Worm (Caenorhabditis elegans) whole organism, L4 larva: ENCODE measurements around the gene orai-1.

Experiments
- T26A8.4 ChIP-seq: fragments of 200-800 bp; sonication (Bioruptor generic); IDR thresholded peaks from 2 replicates; pipeline ENCODE4 v1.3.6; 2022; ENCODE audit warnings: missing genetic modification characterization, missing compliant biosample characterization
- Y48G9A.11 ChIP-seq: fragments of 200-800 bp; sonication (Bioruptor generic); IDR thresholded peaks from 2 replicates; pipeline ENCODE4 v1.3.6; 2022; ENCODE audit warnings: missing genetic modification reagents, missing genetic modification characterization, missing compliant biosample characterization
- ZK337.2 ChIP-seq: fragments of 200-800 bp; sonication (Bioruptor generic); IDR thresholded peaks from 2 replicates; pipeline ENCODE4 v1.3.6; 2022; ENCODE audit warnings: missing genetic modification reagents, missing genetic modification characterization, missing compliant biosample characterization
- aha-1 ChIP-seq: fragments of 150-350 bp; peaks from one replicate; lab custom pipeline; 2014; ENCODE audit warnings: missing biosample characterization, missing genetic modification characterization
- arid-1 ChIP-seq: fragments of 200-800 bp; sonication (Bioruptor generic); conservative IDR thresholded peaks from 2 replicates; pipeline ENCODE4 v1.3.6; 2022; ENCODE audit warnings: missing genetic modification reagents, missing genetic modification characterization, missing compliant biosample characterization
- ceh-44 ChIP-seq: fragments of 200-800 bp; sonication (Bioruptor generic); IDR thresholded peaks from 2 replicates; pipeline ENCODE4 v1.3.6; 2022; ENCODE audit warnings: missing genetic modification reagents, missing genetic modification characterization, missing compliant biosample characterization
- ceh-62 ChIP-seq: sonication (generic microtip); optimal IDR thresholded peaks from 2 replicates; lab custom pipeline; 2017; ENCODE audit warnings: missing biosample characterization, missing genetic modification characterization
- ceh-82 ChIP-seq: sonication (generic microtip); optimal IDR thresholded peaks from 2 replicates; lab custom pipeline; 2017; ENCODE audit warnings: missing biosample characterization, missing genetic modification characterization
- daf-16 ChIP-seq, 3 experiments: sonication (generic microtip); optimal IDR thresholded peaks; 2 replicates each; lab custom pipeline; 2016 to 2017; ENCODE audit warnings: missing genetic modification characterization in 3 of 3, missing genetic modification reagents in 3 of 3, mild to moderate bottlenecking in 2 of 3, missing compliant biosample characterization in 2 of 3, missing biosample characterization in 1 of 3, moderate library complexity in 1 of 3
- dmd-8 ChIP-seq: fragments of 200-800 bp; sonication (Bioruptor generic); IDR thresholded peaks from 2 replicates; pipeline ENCODE4 v1.3.6; 2022; ENCODE audit warnings: missing genetic modification characterization, missing compliant biosample characterization
- duxl-1 ChIP-seq: sonication (generic microtip); optimal IDR thresholded peaks from 2 replicates; lab custom pipeline; 2016; ENCODE audit warnings: mild to moderate bottlenecking, missing genetic modification characterization, moderate library complexity, missing compliant biosample characterization; ENCODE audit not compliant: poor library complexity
- egl-27 ChIP-seq: sonication (generic microtip); optimal IDR thresholded peaks from 3 replicates; lab custom pipeline; 2017; ENCODE audit warnings: missing biosample characterization, missing genetic modification reagents, missing genetic modification characterization
- egl-43 ChIP-seq: fragments of 200-800 bp; sonication (Bioruptor generic); IDR thresholded peaks from 2 replicates; pipeline ENCODE4 v1.3.6; 2022; ENCODE audit warnings: missing genetic modification reagents, missing genetic modification characterization, missing compliant biosample characterization
- hif-1 ChIP-seq, 2 experiments: sonication (generic microtip); optimal IDR thresholded peaks; 2 replicates each; lab custom pipeline; 2016 to 2017; ENCODE audit warnings: missing compliant biosample characterization in 2 of 2, missing genetic modification characterization in 2 of 2, missing genetic modification reagents in 2 of 2, missing genotype in 2 of 2, mild to moderate bottlenecking in 1 of 2
- hlh-30 ChIP-seq: sonication (generic microtip); optimal IDR thresholded peaks from 2 replicates; lab custom pipeline; 2017; ENCODE audit warnings: antibody characterized with exemption, mild to moderate bottlenecking, missing genetic modification characterization, missing compliant biosample characterization; ENCODE audit not compliant: insufficient read depth
- lin-1 ChIP-seq: fragments of 200-800 bp; sonication (Bioruptor generic); IDR thresholded peaks from 2 replicates; pipeline ENCODE4 v1.3.6; 2022; ENCODE audit warnings: missing genetic modification reagents, missing genetic modification characterization, missing compliant biosample characterization
- lin-13 ChIP-seq: fragments of 150-350 bp; optimal IDR thresholded peaks from 2 replicates; lab custom pipeline; 2014; ENCODE audit warnings: missing biosample characterization, missing genetic modification reagents, missing genetic modification characterization
- lin-15B ChIP-seq: fragments of 150-350 bp; sonication (generic microtip); optimal IDR thresholded peaks from 3 replicates; lab custom pipeline; 2014; ENCODE audit warnings: missing biosample characterization, missing genetic modification characterization
- lin-39 ChIP-seq: fragments of 150-350 bp; optimal IDR thresholded peaks from 2 replicates; lab custom pipeline; 2014; ENCODE audit warnings: missing biosample characterization, missing genetic modification reagents, missing genetic modification characterization
- lsy-2 ChIP-seq, 2 experiments: fragments of 150-350 bp in 1 of 2; sonication (generic microtip) in 1 of 2; optimal IDR thresholded peaks; 2 replicates each; lab custom pipeline; 2014 to 2017; ENCODE audit warnings: missing biosample characterization in 2 of 2, missing genetic modification characterization in 2 of 2
- madf-9 ChIP-seq: fragments of 200-800 bp; sonication (Bioruptor generic); conservative IDR thresholded peaks from 2 replicates; pipeline ENCODE4 v1.3.6; 2022; ENCODE audit warnings: missing genetic modification reagents, missing genetic modification characterization, missing compliant biosample characterization
- mdl-1 ChIP-seq, 2 experiments: fragments of 150-350 bp in 1 of 2; sonication (generic microtip) in 1 of 2; optimal IDR thresholded peaks; 2 replicates each; lab custom pipeline; 2014 to 2017; ENCODE audit warnings: missing biosample characterization in 2 of 2, missing genetic modification characterization in 2 of 2
- mdt-29 ChIP-seq: fragments of 200-800 bp; sonication (Bioruptor generic); IDR thresholded peaks from 2 replicates; pipeline ENCODE4 v1.3.6; 2022; ENCODE audit warnings: missing genetic modification reagents, missing genetic modification characterization, missing compliant biosample characterization
- mes-2 ChIP-seq: sonication (generic microtip); optimal IDR thresholded peaks from 2 replicates; lab custom pipeline; 2016; ENCODE audit warnings: missing genotype, mild to moderate bottlenecking, missing genetic modification characterization, missing compliant biosample characterization; ENCODE audit not compliant: poor library complexity, severe bottlenecking
- mxl-3 ChIP-seq: fragments of 200-800 bp; sonication (Bioruptor generic); optimal IDR thresholded peaks from 2 replicates; lab custom pipeline; 2018; ENCODE audit warnings: mild to moderate bottlenecking, missing genetic modification characterization, missing compliant biosample characterization
- nhr-10 ChIP-seq: fragments of 150-350 bp; optimal IDR thresholded peaks from 2 replicates; lab custom pipeline; 2014; ENCODE audit warnings: missing biosample characterization, missing genetic modification characterization
- nhr-102 ChIP-seq: sonication (generic microtip); optimal IDR thresholded peaks from 2 replicates; lab custom pipeline; 2016; ENCODE audit warnings: mild to moderate bottlenecking, missing genetic modification characterization, moderate library complexity, missing compliant biosample characterization
- nhr-111 ChIP-seq: fragments of 200-800 bp; sonication (Bioruptor generic); optimal IDR thresholded peaks from 2 replicates; lab custom pipeline; 2018; ENCODE audit warnings: mild to moderate bottlenecking, missing genetic modification characterization, missing compliant biosample characterization
- nhr-237 ChIP-seq: sonication (generic microtip); optimal IDR thresholded peaks from 2 replicates; lab custom pipeline; 2017; ENCODE audit warnings: missing biosample characterization, missing genetic modification characterization
- nhr-25 ChIP-seq: sonication (generic microtip); optimal IDR thresholded peaks from 2 replicates; lab custom pipeline; 2017; ENCODE audit warnings: missing genetic modification characterization, mild to moderate bottlenecking, missing compliant biosample characterization, antibody characterized with exemption, moderate library complexity, borderline replicate concordance; ENCODE audit not compliant: insufficient read depth
- nhr-41 ChIP-seq: fragments of 200-800 bp; sonication (Bioruptor generic); IDR thresholded peaks from 2 replicates; pipeline ENCODE4 v1.3.6; 2022; ENCODE audit warnings: missing genetic modification reagents, missing genetic modification characterization, missing compliant biosample characterization
- nhr-77 ChIP-seq: fragments of 150-350 bp; optimal IDR thresholded peaks from 2 replicates; lab custom pipeline; 2014; ENCODE audit warnings: missing biosample characterization, missing genetic modification characterization
- pqm-1 ChIP-seq: sonication (generic microtip); optimal IDR thresholded peaks from 2 replicates; lab custom pipeline; 2017; ENCODE audit warnings: missing biosample characterization, missing genetic modification characterization
- rbr-2 ChIP-seq: sonication (generic microtip); optimal IDR thresholded peaks from 2 replicates; lab custom pipeline; 2016; ENCODE audit warnings: missing genotype, missing genetic modification characterization, missing compliant biosample characterization
- saeg-2 ChIP-seq: fragments of 200-800 bp; sonication (Bioruptor generic); IDR thresholded peaks from 2 replicates; pipeline ENCODE4 v1.3.6; 2022; ENCODE audit warnings: missing genetic modification reagents, missing genetic modification characterization, missing compliant biosample characterization
- set-16 ChIP-seq: fragments of 200-800 bp; sonication (Bioruptor generic); IDR thresholded peaks from 2 replicates; pipeline ENCODE4 v1.3.6; 2022; ENCODE audit warnings: missing genetic modification reagents, missing genetic modification characterization, missing compliant biosample characterization
- snpc-1.2 ChIP-seq: fragments of 200-800 bp; sonication (Bioruptor generic); IDR thresholded peaks from 2 replicates; pipeline ENCODE4 v1.3.6; 2022; ENCODE audit warnings: missing genetic modification reagents, missing genetic modification characterization, missing compliant biosample characterization
- snpc-4 ChIP-seq: fragments of 150-350 bp; optimal IDR thresholded peaks from 2 replicates; lab custom pipeline; 2014; ENCODE audit warnings: missing biosample characterization, missing genetic modification characterization
- tag-97 ChIP-seq: fragments of 200-800 bp; sonication (Bioruptor generic); IDR thresholded peaks from 2 replicates; pipeline ENCODE4 v1.3.6; 2022; ENCODE audit warnings: missing genetic modification characterization, missing compliant biosample characterization
- tra-1 ChIP-seq: fragments of 200-800 bp; sonication (Bioruptor generic); IDR thresholded peaks from 2 replicates; pipeline ENCODE4 v1.3.6; 2022; ENCODE audit warnings: missing genetic modification reagents, missing genetic modification characterization, missing compliant biosample characterization
- unc-39 ChIP-seq: sonication (generic microtip); optimal IDR thresholded peaks from 2 replicates; lab custom pipeline; 2017; ENCODE audit warnings: missing biosample characterization, missing genetic modification characterization
- zfp-2 ChIP-seq: sonication (generic microtip); optimal IDR thresholded peaks from 2 replicates; lab custom pipeline; 2016; ENCODE audit warnings: mild to moderate bottlenecking, missing genetic modification characterization, missing compliant biosample characterization
- zip-11 ChIP-seq: fragments of 200-800 bp; sonication (Bioruptor generic); IDR thresholded peaks from 2 replicates; pipeline ENCODE4 v1.3.6; 2022; ENCODE audit warnings: missing genetic modification characterization, missing compliant biosample characterization
- ztf-11 ChIP-seq: fragments of 150-350 bp; optimal IDR thresholded peaks from 2 replicates; lab custom pipeline; 2014; ENCODE audit warnings: missing biosample characterization, missing genetic modification characterization
- ztf-7 ChIP-seq: fragments of 150-350 bp; optimal IDR thresholded peaks from 2 replicates; lab custom pipeline; 2014; ENCODE audit warnings: missing biosample characterization, missing genetic modification characterization

orai-1 gene

DNA sequence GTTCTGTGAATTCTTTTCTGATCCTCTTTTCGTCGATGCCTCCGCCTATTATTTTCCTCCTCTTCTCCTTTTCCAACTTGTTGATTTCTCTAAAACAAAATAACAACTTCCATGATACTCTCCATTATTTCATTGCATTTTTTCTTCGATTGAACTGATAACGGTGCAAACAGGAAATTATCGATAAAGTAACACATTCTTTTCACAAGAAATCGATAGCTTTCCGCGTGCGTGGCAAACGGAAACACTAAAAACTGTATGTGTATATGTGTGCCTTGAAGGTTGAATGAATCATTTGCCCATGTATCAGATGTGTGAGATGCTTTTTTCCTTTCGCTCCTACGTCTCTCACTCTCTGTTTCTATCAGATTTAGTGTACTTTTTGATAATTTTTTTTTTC is 5.0 kb downstream of the orai-1 start (continued):
- TF ChIP-seq lin-13 (GFP tag; lab: Kevin White, UChicago) (no peak), nhr-237 (no peak), zip-11 (GFP tag; lab: Robert Waterston, UW) (no peak), zfp-2 (tag; lab: Kevin White, UChicago) (no peak), tra-1 (no peak), tag-97 (GFP tag; lab: Robert Waterston, UW) (no peak), mes-2 (tag; lab: Kevin White, UChicago) (peak; percentile 36), nhr-111 (GFP tag; lab: Kevin White, UChicago) (no peak), Y48G9A.11 (GFP tag; lab: Robert Waterston, UW) (no peak), mdt-29 (GFP tag; lab: Robert Waterston, UW) (no peak), nhr-102 (tag; lab: Kevin White, UChicago) (no peak), arid-1 (GFP tag; lab: Robert Waterston, UW) (no peak), ceh-82 (no peak), pqm-1 (tag; lab: Kevin White, UChicago) (peak; percentile 88), snpc-1.2 (GFP tag; lab: Robert Waterston, UW) (no peak), nhr-77 (tag; lab: Kevin White, UChicago) (peak; percentile 18), snpc-4 (no peak), nhr-25 (no peak), egl-43 (GFP tag; lab: Robert Waterston, UW) (no peak), ztf-7 (tag; lab: Kevin White, UChicago) (no peak), ceh-62 (tag; lab: Kevin White, UChicago) (no peak), ceh-44 (GFP tag; lab: Robert Waterston, UW) (no peak), ZK337.2 (no peak), lin-39 (tag; lab: Kevin White, UChicago) (no peak), hif-1 (tag; optimal IDR thresholded peaks at IDR 0.05; lab: Kevin White, UChicago) (no peak), ztf-11 (tag; lab: Kevin White, UChicago) (no peak), daf-16 (GFP tag; optimal IDR thresholded peaks at IDR 0.05; lab: Kevin White, UChicago) (no peak), daf-16 (tag; optimal IDR thresholded peaks at IDR 0.05; lab: Kevin White, UChicago) (peak; percentile 91), set-16 (no peak), unc-39 (tag; lab: Kevin White, UChicago) (no peak), dmd-8 (no peak), egl-27 (tag; lab: Kevin White, UChicago) (no peak), T26A8.4 (GFP tag; lab: Robert Waterston, UW) (no peak), nhr-10 (tag; lab: Kevin White, UChicago) (no peak)

DNA sequence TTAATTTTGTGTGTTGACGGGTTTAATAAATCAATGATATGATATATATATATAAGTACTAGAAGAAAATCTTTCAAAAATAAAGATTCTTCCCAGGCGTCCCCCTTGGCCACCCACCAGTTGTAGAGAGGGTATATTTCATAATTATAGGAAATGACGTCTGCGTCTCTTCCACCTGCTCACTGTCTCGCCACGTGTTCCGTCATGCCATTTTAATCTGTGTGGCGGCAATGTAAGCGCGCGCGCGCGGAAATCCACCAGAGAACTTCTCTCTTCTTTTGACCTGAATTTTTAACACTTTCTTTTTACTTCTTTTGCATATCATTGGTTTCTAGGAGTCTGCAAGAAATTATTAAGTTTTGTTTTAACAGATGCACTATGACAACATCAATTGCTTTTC is 7.8 kb downstream of the orai-1 start:
- TF ChIP-seq madf-9 (GFP tag; lab: Robert Waterston, UW), result 0 out of 2 replicates have a peak, but pooled peaks have one; percentile 46
- no peak for TF ChIP-seq saeg-2 (GFP tag; lab: Robert Waterston, UW)
- TF ChIP-seq hlh-30, result peak; percentile 76
- TF ChIP-seq snpc-4, result no peak
- peak in 1 of 2 experiments; percentile 21 for TF ChIP-seq mdl-1 (tag; optimal IDR thresholded peaks at IDR 0.05; lab: Kevin White, UChicago)
- peak; percentile 42 for TF ChIP-seq mxl-3 (GFP tag; lab: Kevin White, UChicago)
- TF ChIP-seq, all 104 proteins: peak for 4

DNA sequence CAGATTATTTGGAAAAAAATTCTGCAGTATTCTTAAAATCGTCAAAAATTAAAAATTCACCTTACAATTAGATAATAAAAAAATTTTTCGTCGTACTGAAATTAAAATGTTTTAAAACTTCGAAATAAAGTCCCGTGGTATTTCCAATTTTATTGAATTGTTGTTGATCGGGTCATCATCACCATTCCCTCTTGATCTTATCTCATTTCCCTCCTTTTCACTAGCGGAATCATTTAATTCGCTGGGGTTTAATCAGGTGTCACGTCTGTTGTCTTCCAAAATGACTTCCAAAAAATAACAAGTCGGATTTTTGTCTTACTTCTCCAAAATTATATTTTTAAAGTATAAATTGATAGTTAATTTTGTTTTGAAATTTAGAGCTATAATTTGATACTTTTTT is 10.1 kb downstream of the orai-1 start:
- no peak for TF ChIP-seq tag-97 (GFP tag; lab: Robert Waterston, UW)
- no peak for TF ChIP-seq daf-16 (GFP tag; optimal IDR thresholded peaks at IDR 0.05; lab: Kevin White, UChicago)
- no peak for TF ChIP-seq daf-16 (tag; optimal IDR thresholded peaks at IDR 0.05; lab: Kevin White, UChicago)
- no peak for TF ChIP-seq mes-2 (tag; lab: Kevin White, UChicago)
- TF ChIP-seq lin-1 (GFP tag; lab: Robert Waterston, UW), result no peak
- no peak for TF ChIP-seq duxl-1 (tag; lab: Kevin White, UChicago)
- TF ChIP-seq lsy-2 (tag; optimal IDR thresholded peaks at IDR 0.05; lab: Kevin White, UChicago), result no peak
- no peak for TF ChIP-seq nhr-41 (GFP tag; lab: Robert Waterston, UW)
- TF ChIP-seq ceh-44 (GFP tag; lab: Robert Waterston, UW), result no peak
- TF ChIP-seq Y48G9A.11 (GFP tag; lab: Robert Waterston, UW), result no peak
- TF ChIP-seq saeg-2 (GFP tag; lab: Robert Waterston, UW), result no peak
- no peak for TF ChIP-seq mxl-3 (GFP tag; lab: Kevin White, UChicago)
- TF ChIP-seq aha-1, result no peak
- no peak for TF ChIP-seq lin-13 (GFP tag; lab: Kevin White, UChicago)
- TF ChIP-seq lin-15B (tag; lab: Kevin White, UChicago), result no peak
- TF ChIP-seq rbr-2 (tag; lab: Kevin White, UChicago), result no peak
- TF ChIP-seq zfp-2 (tag; lab: Kevin White, UChicago), result no peak
